Fruit fly (Drosophila melanogaster): Measurements from ENCODE around the gene GstZ2.

Gene GstZ2

dm6 chr3R:9419300-9419652, 41.2 kb downstream of the GstZ2 start (continued):
- TF ChIP-seq phol (tag; optimal IDR thresholded peaks at IDR 0.05) (no peak), yki (optimal IDR thresholded peaks at IDR 0.05) (peak; percentile 98), fu2 (GFP tag; optimal IDR thresholded peaks at IDR 0.05) (no peak), CG8478 (optimal IDR thresholded peaks at IDR 0.05) (no peak), CG12236 (GFP tag; optimal IDR thresholded peaks at IDR 0.05) (no peak), Bteb2 (GFP tag; optimal IDR thresholded peaks at IDR 0.05) (no peak), peb (GFP tag; IDR thresholded peaks at IDR 0.05) (no peak), Sry-β (GFP tag; optimal IDR thresholded peaks at IDR 0.05) (no peak), CG3163 (GFP tag; optimal IDR thresholded peaks at IDR 0.05) (peak; percentile 60), lilli (GFP tag; optimal IDR thresholded peaks at IDR 0.05) (peak; percentile 17), Stat92E (GFP tag; optimal IDR thresholded peaks at IDR 0.05) (no peak), tio (GFP tag; optimal IDR thresholded peaks at IDR 0.05) (no peak), mld (GFP tag; IDR thresholded peaks at IDR 0.05; ENCODE audit: partially characterized antibody) (no peak), CG6765 (GFP tag; optimal IDR thresholded peaks at IDR 0.05) (no peak), twi (tag; optimal IDR thresholded peaks at IDR 0.05) (no peak), CG11504 (tag; optimal IDR thresholded peaks at IDR 0.05) (no peak), CG6791 (GFP tag; IDR thresholded peaks at IDR 0.05; ENCODE audit: partially characterized antibody) (no peak), NC2β (GFP tag; optimal IDR thresholded peaks at IDR 0.05) (peak; percentile 31), CG12219 (GFP tag; optimal IDR thresholded peaks at IDR 0.05) (no peak), lola (GFP tag; optimal IDR thresholded peaks at IDR 0.05) (no peak), da (GFP tag; optimal IDR thresholded peaks at IDR 0.05) (no peak), kni (GFP tag; optimal IDR thresholded peaks at IDR 0.05) (no peak), CG7372 (GFP tag; IDR thresholded peaks at IDR 0.05) (no peak), zfh2 (GFP tag; optimal IDR thresholded peaks at IDR 0.05) (no peak), nau (GFP tag; optimal IDR thresholded peaks at IDR 0.05) (peak; percentile 24), gem (tag; optimal IDR thresholded peaks at IDR 0.05) (no peak), esg (GFP tag; conservative IDR thresholded peaks at IDR 0.05) (no peak), pnt (GFP tag; optimal IDR thresholded peaks at IDR 0.05) (no peak), sna (GFP tag; IDR thresholded peaks at IDR 0.05; ENCODE audit: partially characterized antibody) (no peak), CG3281 (GFP tag; optimal IDR thresholded peaks at IDR 0.05) (no peak), ci (GFP tag; IDR thresholded peaks at IDR 0.05) (no peak), CG14050 (GFP tag; IDR thresholded peaks at IDR 0.05) (no peak), CG10274 (GFP tag; optimal IDR thresholded peaks at IDR 0.05) (no peak), shn (GFP tag; optimal IDR thresholded peaks at IDR 0.05) (no peak), CG14860 (GFP tag; IDR thresholded peaks at IDR 0.05; ENCODE audit: partially characterized antibody) (no peak), CG2875 (GFP tag; optimal IDR thresholded peaks at IDR 0.05) (no peak), HLH54F (GFP tag; optimal IDR thresholded peaks at IDR 0.05) (no peak), p53 (GFP tag; optimal IDR thresholded peaks at IDR 0.05) (no peak), kah (GFP tag; optimal IDR thresholded peaks at IDR 0.05) (peak; percentile 79), dan (GFP tag; IDR thresholded peaks at IDR 0.05) (no peak), nerfin-1 (tag; optimal IDR thresholded peaks at IDR 0.05) (peak; percentile 79), cwo (GFP tag; optimal IDR thresholded peaks at IDR 0.05) (peak; percentile 70), CG1792 (GFP tag; optimal IDR thresholded peaks at IDR 0.05) (peak; percentile 16), CHES-1-like (GFP tag; optimal IDR thresholded peaks at IDR 0.05) (peak; percentile 10), insv (GFP tag; optimal IDR thresholded peaks at IDR 0.05) (no peak), dysf (GFP tag; IDR thresholded peaks at IDR 0.05) (no peak), CG9817 (tag; optimal IDR thresholded peaks at IDR 0.05) (no peak), lab (GFP tag; optimal IDR thresholded peaks at IDR 0.05) (peak; percentile 7), CG6254 (GFP tag; optimal IDR thresholded peaks at IDR 0.05) (no peak), nerfin-2 (GFP tag; IDR thresholded peaks at IDR 0.05; ENCODE audit: partially characterized antibody) (no peak), B-H2 (GFP tag; optimal IDR thresholded peaks at IDR 0.05) (peak; percentile 21)
